Worm (Caenorhabditis elegans): ENCODE measurements around the gene R155.3.
A peak's percentile ranks its signal among the peaks of the same experiment; 100 is the strongest.

The R155.3 gene

DNA sequence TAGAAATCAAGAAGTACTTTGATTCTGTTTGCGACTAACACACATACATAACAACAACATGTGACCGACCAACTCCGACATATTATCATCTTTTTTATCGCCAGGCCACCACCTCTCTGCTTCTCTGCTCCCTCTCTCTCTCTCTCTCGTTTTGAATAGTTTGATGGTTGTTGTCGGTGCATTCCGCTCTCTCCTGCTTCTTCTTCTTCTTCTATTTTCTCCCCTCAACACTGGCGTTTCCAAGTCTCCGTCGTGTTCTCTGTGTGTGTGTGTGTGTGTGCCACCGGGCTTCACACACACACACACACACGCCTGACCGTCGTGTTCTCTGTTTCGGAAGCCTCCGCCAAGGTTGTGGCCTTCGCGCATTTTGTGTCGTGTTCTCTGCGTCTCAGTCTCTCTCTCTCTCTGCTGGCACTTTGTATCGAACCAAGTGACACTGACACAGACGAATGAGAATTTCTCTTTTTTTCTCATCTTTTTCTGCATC, 51.4 kb downstream of the R155.3 start (continued):
- TF ChIP-seq zag-1 (tag; optimal IDR thresholded peaks at IDR 0.05) (peak; percentile 75), F49E8.2 (tag; optimal IDR thresholded peaks at IDR 0.05; ENCODE audit: borderline replicate concordance) (no peak), zfp-2 (tag; optimal IDR thresholded peaks at IDR 0.05) (peak; percentile 61), aly-2 (tag; optimal IDR thresholded peaks at IDR 0.05) (no peak), gei-8 (GFP tag; optimal IDR thresholded peaks at IDR 0.05) (peak; percentile 99), pha-4 (GFP tag; IDR thresholded peaks at IDR 0.05) (peak; percentile 97), pha-4 (tag; optimal IDR thresholded peaks at IDR 0.05) (peak; percentile 71), lim-7 (GFP tag; IDR thresholded peaks at IDR 0.05) (0 out of 2 replicates have a peak, but pooled peaks have one; percentile 30), zip-2 (tag; optimal IDR thresholded peaks at IDR 0.05) (peak; percentile 87), duxl-1 (tag; optimal IDR thresholded peaks at IDR 0.05; ENCODE audit: poor library complexity) (peak; percentile 73), nhr-237 (tag; optimal IDR thresholded peaks at IDR 0.05) (peak; percentile 73), Y48G9A.11 (GFP tag; IDR thresholded peaks at IDR 0.05) (no peak), unc-62 (GFP tag; optimal IDR thresholded peaks at IDR 0.05 in 1 of 2) (peak in 1 of 2 experiments; percentile 100), unc-62 (tag; optimal IDR thresholded peaks at IDR 0.05) (peak; percentile 74), ztf-11 (tag; optimal IDR thresholded peaks at IDR 0.05) (no peak), sdz-12 (GFP tag; optimal IDR thresholded peaks at IDR 0.05) (no peak), lin-13 (GFP tag; optimal IDR thresholded peaks at IDR 0.05) (peak; percentile 82), ctbp-1 (GFP tag; IDR thresholded peaks at IDR 0.05) (peak; percentile 96)

DNA sequence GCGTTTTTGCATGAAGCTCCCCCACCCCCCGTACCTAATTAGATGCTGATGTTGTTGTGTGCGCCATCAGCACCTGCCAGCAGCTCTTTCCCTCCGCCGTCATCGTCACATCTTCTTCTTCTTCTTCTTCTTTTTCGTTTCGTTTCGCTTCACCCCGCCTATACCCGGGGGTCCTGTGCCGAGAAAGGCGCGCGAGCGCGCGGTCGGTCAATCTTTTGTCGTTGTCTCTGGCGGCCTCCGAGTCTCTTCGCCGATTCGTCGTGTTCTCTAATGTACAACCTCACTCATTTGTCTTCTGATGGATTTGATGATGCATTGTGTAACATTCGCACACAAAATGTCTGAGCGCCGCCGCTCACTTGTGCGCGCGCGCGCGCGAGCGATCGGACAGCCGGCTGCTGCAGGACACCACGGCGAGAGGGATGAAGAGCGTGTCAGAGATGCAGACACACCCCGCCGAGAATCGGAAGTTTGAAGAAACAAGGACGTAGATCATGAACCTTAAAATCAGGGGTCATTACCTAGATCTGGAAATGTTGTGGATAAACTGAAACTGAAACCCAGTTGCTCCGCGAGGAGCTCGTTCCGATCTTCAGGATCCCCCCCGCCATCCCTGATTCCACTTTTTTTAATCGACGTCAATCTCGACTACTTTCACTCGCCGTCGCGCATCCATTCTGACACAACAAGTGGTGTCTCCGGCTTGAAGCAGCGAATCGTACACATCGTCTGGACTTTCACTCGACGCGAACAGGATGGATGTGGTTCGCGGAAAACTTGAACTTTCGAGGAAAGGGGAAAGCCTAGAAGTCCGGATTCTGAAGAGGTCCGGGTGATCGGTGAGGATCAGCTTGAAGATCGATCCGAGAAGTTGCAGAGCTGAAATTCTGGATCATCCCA, 52.9 kb downstream of the R155.3 start:
- no peak for TF ChIP-seq madf-5 (GFP tag; IDR thresholded peaks at IDR 0.05)
- TF ChIP-seq madf-9 (GFP tag; conservative IDR thresholded peaks at IDR 0.05) = peak; percentile 88
- TF ChIP-seq lin-15B (tag; optimal IDR thresholded peaks at IDR 0.05) = no peak
- TF ChIP-seq ZK337.2 (GFP tag; IDR thresholded peaks at IDR 0.05) = no peak
- TF ChIP-seq nhr-237 (tag; optimal IDR thresholded peaks at IDR 0.05) = peak; percentile 42
- peak; percentile 68 for TF ChIP-seq T20F7.1 (GFP tag; optimal IDR thresholded peaks at IDR 0.05)
- no peak for TF ChIP-seq daf-19 (GFP tag; conservative IDR thresholded peaks at IDR 0.05)
- peak; percentile 88 for TF ChIP-seq hmg-1.1 (GFP tag; IDR thresholded peaks at IDR 0.05)
- TF ChIP-seq aly-2 (tag; optimal IDR thresholded peaks at IDR 0.05) = no peak
- peak; percentile 88 for TF ChIP-seq rbr-2 (tag; optimal IDR thresholded peaks at IDR 0.05)
- no peak for TF ChIP-seq mdt-29 (GFP tag; IDR thresholded peaks at IDR 0.05)
- TF ChIP-seq mdl-1 (tag; optimal IDR thresholded peaks at IDR 0.05) = peak; percentile 91 to 92
- no peak for TF ChIP-seq R02D3.7 (tag; optimal IDR thresholded peaks at IDR 0.05)
- peak; percentile 56; the same call in 1 of the 2 replicates for TF ChIP-seq lin-1 (GFP tag; IDR thresholded peaks at IDR 0.05)
- no peak for TF ChIP-seq snpc-1.2 (GFP tag; IDR thresholded peaks at IDR 0.05)
- peak; percentile 64 to 83 for TF ChIP-seq lsy-2 (tag; optimal IDR thresholded peaks at IDR 0.05)
- TF ChIP-seq arid-1 (GFP tag; conservative IDR thresholded peaks at IDR 0.05) = peak; percentile 47; the same call in 1 of the 2 replicates
- peak; percentile 52 for TF ChIP-seq ceh-32 (tag; optimal IDR thresholded peaks at IDR 0.05; ENCODE audit: poor library complexity)
- no peak for TF ChIP-seq egl-27 (tag; optimal IDR thresholded peaks at IDR 0.05)
- peak; percentile 86 for TF ChIP-seq mep-1 (tag; optimal IDR thresholded peaks at IDR 0.05)
- TF ChIP-seq ceh-44 (GFP tag; IDR thresholded peaks at IDR 0.05) = no peak
- TF ChIP-seq mxl-2 (GFP tag; conservative IDR thresholded peaks at IDR 0.05) = 0 out of 2 replicates have a peak, but pooled peaks have one; percentile 57
- TF ChIP-seq lir-3 (tag; optimal IDR thresholded peaks at IDR 0.05) = no peak
- TF ChIP-seq zfp-2 (tag; optimal IDR thresholded peaks at IDR 0.05) = peak; percentile 4
- TF ChIP-seq F44E2.7 (GFP tag; IDR thresholded peaks at IDR 0.05) = no peak
- TF ChIP-seq lin-13 (GFP tag; optimal IDR thresholded peaks at IDR 0.05) = peak; percentile 53
- TF ChIP-seq mxl-3 (GFP tag; optimal IDR thresholded peaks at IDR 0.05) = peak; percentile 95
- no peak for TF ChIP-seq attf-4 (tag; optimal IDR thresholded peaks at IDR 0.05)
- no peak for TF ChIP-seq ceh-82 (tag; optimal IDR thresholded peaks at IDR 0.05)
- TF ChIP-seq hif-1 (tag; optimal IDR thresholded peaks at IDR 0.05) = peak in 1 of 2 experiments; percentile 52
- no peak for TF ChIP-seq ztf-11 (tag; optimal IDR thresholded peaks at IDR 0.05)
- peak; percentile 88 for TF ChIP-seq nhr-25 (tag; optimal IDR thresholded peaks at IDR 0.05; ENCODE audit: borderline replicate concordance, insufficient read depth)
- TF ChIP-seq nhr-10 (tag; optimal IDR thresholded peaks at IDR 0.05) = peak; percentile 69
- TF ChIP-seq ctbp-1 (GFP tag; IDR thresholded peaks at IDR 0.05) = peak; percentile 94
- TF ChIP-seq lin-39 (tag; optimal IDR thresholded peaks at IDR 0.05) = no peak
